Fruit fly (Drosophila melanogaster) whole organism, embryonic: Measurements from ENCODE around the gene Vm26Ac.

Source experiments
- C15 ChIP-seq: fragments of 200-800 bp; sonication (Bioruptor generic); IDR thresholded peaks from 3 replicates; pipeline ENCODE4 v1.3.6; 2022; ENCODE audit warnings: missing biosample characterization, missing genetic modification characterization
- CG10147 ChIP-seq: fragments of 200-800 bp; sonication (Bioruptor generic); optimal IDR thresholded peaks from 2 replicates; lab custom pipeline; 2019; ENCODE audit warnings: missing biosample characterization, mild to moderate bottlenecking, missing genetic modification characterization, moderate library complexity
- CG10366 ChIP-seq: fragments of 200-800 bp; sonication (Bioruptor generic); IDR thresholded peaks from 2 replicates; pipeline ENCODE4 v1.3.6; 2022; ENCODE audit warnings: missing biosample characterization, missing genetic modification characterization
- CG11456 ChIP-seq: fragments of 200-800 bp; sonication (Bioruptor generic); IDR thresholded peaks from 3 replicates; pipeline ENCODE4 v1.3.6; 2022; ENCODE audit warnings: missing biosample characterization, missing genetic modification characterization
- CG12942 ChIP-seq: fragments of 200-800 bp; sonication (Bioruptor generic); optimal IDR thresholded peaks from 3 replicates; lab custom pipeline; 2016; ENCODE audit warnings: missing biosample characterization, missing genetic modification characterization
- CG13296 ChIP-seq: fragments of 200-800 bp; sonication (Bioruptor generic); optimal IDR thresholded peaks from 3 replicates; lab custom pipeline; 2018; ENCODE audit warnings: missing biosample characterization, mild to moderate bottlenecking, missing genetic modification characterization
- CG15269 ChIP-seq: fragments of 200-800 bp; sonication (Bioruptor generic); optimal IDR thresholded peaks from 2 replicates; lab custom pipeline; 2018; ENCODE audit warnings: missing biosample characterization, mild to moderate bottlenecking, missing genetic modification characterization, moderate library complexity
- CG15601 ChIP-seq: fragments of 200-800 bp; sonication (Bioruptor generic); optimal IDR thresholded peaks from 3 replicates; lab custom pipeline; 2019; ENCODE audit warnings: missing biosample characterization, mild to moderate bottlenecking, missing genetic modification characterization, moderate library complexity
- CG17359 ChIP-seq: fragments of 200-800 bp; sonication (Bioruptor generic); optimal IDR thresholded peaks from 3 replicates; lab custom pipeline; 2018; ENCODE audit warnings: missing biosample characterization, mild to moderate bottlenecking, missing genetic modification characterization, moderate library complexity
- CG17568 ChIP-seq: fragments of 200-800 bp; sonication (Bioruptor generic); optimal IDR thresholded peaks from 2 replicates; lab custom pipeline; 2018; ENCODE audit warnings: missing biosample characterization, mild to moderate bottlenecking, missing genetic modification characterization, moderate library complexity
- CG1832 ChIP-seq: fragments of 200-800 bp; sonication (Bioruptor generic); optimal IDR thresholded peaks from 2 replicates; lab custom pipeline; 2017; ENCODE audit warnings: missing biosample characterization, mild to moderate bottlenecking, missing genetic modification characterization, inconsistent platforms
- CG2129 ChIP-seq: fragments of 200-800 bp; sonication (Bioruptor generic); IDR thresholded peaks from 2 replicates; pipeline ENCODE4 v1.3.6; 2022; ENCODE audit warnings: missing biosample characterization, missing genetic modification characterization; ENCODE audit not compliant: partially characterized antibody
- CG2199 ChIP-seq: fragments of 200-800 bp; sonication (Bioruptor generic); IDR thresholded peaks from 3 replicates; pipeline ENCODE4 v1.3.6; 2022; ENCODE audit warnings: missing biosample characterization, missing genetic modification characterization
- CG3065 ChIP-seq: fragments of 200-800 bp; sonication (Bioruptor generic); optimal IDR thresholded peaks from 2 replicates; lab custom pipeline; 2016; ENCODE audit warnings: missing biosample characterization, missing genetic modification characterization
- CG3726 ChIP-seq: fragments of 200-800 bp; sonication (Bioruptor generic); IDR thresholded peaks from 3 replicates; pipeline ENCODE4, ENCODE4 v1.3.6; 2022; ENCODE audit warnings: missing biosample characterization, missing genetic modification characterization
- CG4404 ChIP-seq: fragments of 200-800 bp; sonication (Bioruptor generic); IDR thresholded peaks from 2 replicates; pipeline ENCODE4 v1.3.6; 2022; ENCODE audit warnings: missing biosample characterization, missing genetic modification characterization
- CG4730 ChIP-seq: fragments of 200-800 bp; sonication (Bioruptor generic); IDR thresholded peaks from 2 replicates; pipeline ENCODE4 v1.3.6; 2022; ENCODE audit warnings: missing biosample characterization, missing genetic modification characterization
- CG5245 ChIP-seq: fragments of 200-800 bp; sonication (Bioruptor generic); optimal IDR thresholded peaks from 3 replicates; lab custom pipeline; 2016; ENCODE audit warnings: missing biosample characterization, missing genetic modification characterization
- CG6854 ChIP-seq: fragments of 200-800 bp; sonication (Bioruptor generic); optimal IDR thresholded peaks from 3 replicates; lab custom pipeline; 2017; ENCODE audit warnings: missing biosample characterization, mild to moderate bottlenecking, missing genetic modification characterization
- CG7963 ChIP-seq: fragments of 200-800 bp; sonication (Bioruptor generic); IDR thresholded peaks from 3 replicates; pipeline ENCODE4 v1.3.6; 2022; ENCODE audit warnings: missing biosample characterization, missing genetic modification characterization; ENCODE audit not compliant: partially characterized antibody
- CG8924 ChIP-seq: fragments of 200-800 bp; optimal IDR thresholded peaks from 3 replicates; lab custom pipeline; 2019; ENCODE audit warnings: missing biosample characterization, mild to moderate bottlenecking, missing genetic modification characterization, moderate library complexity
- CG9437 ChIP-seq: fragments of 200-800 bp; sonication (Bioruptor generic); optimal IDR thresholded peaks from 2 replicates; lab custom pipeline; 2018; ENCODE audit warnings: missing biosample characterization, mild to moderate bottlenecking, missing genetic modification characterization
- D ChIP-seq, 2 experiments: fragments of 200-800 bp in 1 of 2; fragments of >200 bp in 1 of 2; sonication (Bioruptor generic) in 1 of 2; optimal IDR thresholded peaks; 2 replicates in 1 of 2; 3 replicates in 1 of 2; lab custom pipeline; 2017; ENCODE audit warnings: mild to moderate bottlenecking in 1 of 2, missing biosample characterization in 1 of 2, missing genetic modification characterization in 1 of 2, missing genetic modification reagents in 1 of 2
- D19B ChIP-seq: fragments of 200-800 bp; sonication (Bioruptor generic); optimal IDR thresholded peaks from 2 replicates; lab custom pipeline; 2017; ENCODE audit warnings: missing biosample characterization, mild to moderate bottlenecking, missing genetic modification characterization
- Fer2 ChIP-seq: fragments of 200-800 bp; sonication (Bioruptor generic); optimal IDR thresholded peaks from 2 replicates; lab custom pipeline; 2018; ENCODE audit warnings: missing biosample characterization, mild to moderate bottlenecking, missing genetic modification characterization, moderate library complexity
- Gug ChIP-seq: fragments of 200-800 bp; sonication (Bioruptor generic); IDR thresholded peaks from 4 replicates; pipeline ENCODE4 v1.3.6; 2022; ENCODE audit warnings: missing biosample characterization, missing genetic modification characterization
- H2.0 ChIP-seq: fragments of 200-800 bp; sonication (Bioruptor generic); IDR thresholded peaks from 2 replicates; pipeline ENCODE4 v1.3.6; 2022; ENCODE audit warnings: missing biosample characterization, missing genetic modification characterization
- HLHmδ ChIP-seq: fragments of 200-800 bp; sonication (Bioruptor generic); optimal IDR thresholded peaks from 2 replicates; lab custom pipeline; 2018; ENCODE audit warnings: missing biosample characterization, mild to moderate bottlenecking, missing genetic modification characterization, moderate library complexity
- Hey ChIP-seq: fragments of 200-800 bp; sonication (Bioruptor generic); optimal IDR thresholded peaks from 3 replicates; lab custom pipeline; 2018; ENCODE audit warnings: missing biosample characterization, mild to moderate bottlenecking, missing genetic modification characterization
- MBD-R2 ChIP-seq: fragments of 200-800 bp; sonication (Bioruptor generic); IDR thresholded peaks from 2 replicates; pipeline ENCODE4 v1.3.6; 2022; ENCODE audit warnings: missing biosample characterization, missing genetic modification characterization
- Opbp ChIP-seq: fragments of 200-800 bp; sonication (Bioruptor generic); IDR thresholded peaks from 3 replicates; pipeline ENCODE4 v1.3.6; 2022; ENCODE audit warnings: missing biosample characterization, missing genetic modification characterization; ENCODE audit not compliant: partially characterized antibody
- Optix ChIP-seq: fragments of 200-800 bp; sonication (Bioruptor generic); IDR thresholded peaks from 3 replicates; pipeline ENCODE4 v1.3.6; 2022; ENCODE audit warnings: missing biosample characterization, missing genetic modification characterization
- Sox102F ChIP-seq: fragments of 200-800 bp; sonication (Bioruptor generic); optimal IDR thresholded peaks from 2 replicates; lab custom pipeline; 2018; ENCODE audit warnings: missing biosample characterization, mild to moderate bottlenecking, missing genetic modification characterization, moderate library complexity
- Ssrp ChIP-seq: fragments of 200-800 bp; sonication (Bioruptor generic); optimal IDR thresholded peaks from 2 replicates; lab custom pipeline; 2018; ENCODE audit warnings: missing biosample characterization, mild to moderate bottlenecking, missing genetic modification characterization, moderate library complexity
- Trl ChIP-seq, 3 experiments: fragments of >200 bp in 2 of 3; fragments of 200-800 bp in 1 of 3; sonication (Bioruptor generic) in 1 of 3; optimal IDR thresholded peaks; 2 replicates in 1 of 3; 3 replicates in 2 of 3; lab custom pipeline; 2016 to 2017; ENCODE audit warnings: missing biosample characterization in 1 of 3, missing genetic modification characterization in 1 of 3
- ab ChIP-seq: fragments of 200-800 bp; sonication (Bioruptor generic); optimal IDR thresholded peaks from 2 replicates; lab custom pipeline; 2016; ENCODE audit warnings: missing biosample characterization, missing genetic modification characterization
- bab2 ChIP-seq: fragments of 200-800 bp; sonication (Bioruptor generic); optimal IDR thresholded peaks from 2 replicates; lab custom pipeline; 2016; ENCODE audit warnings: missing biosample characterization, missing genetic modification characterization
- dati ChIP-seq: fragments of 200-800 bp; sonication (Bioruptor generic); IDR thresholded peaks from 2 replicates; pipeline ENCODE4 v1.3.6; 2022; ENCODE audit warnings: missing biosample characterization, missing genetic modification characterization
- dysf ChIP-seq: fragments of 200-800 bp; sonication (Bioruptor generic); IDR thresholded peaks from 3 replicates; pipeline ENCODE4 v1.3.6; 2022; ENCODE audit warnings: missing biosample characterization, missing genetic modification characterization
- eve ChIP-seq, 2 experiments: fragments of >200 bp; optimal IDR thresholded peaks; 2 replicates each; lab custom pipeline; 2017; ENCODE audit warnings: missing biosample characterization in 2 of 2, missing genetic modification characterization in 2 of 2
- fd3F ChIP-seq: fragments of 200-800 bp; sonication (Bioruptor generic); optimal IDR thresholded peaks from 2 replicates; lab custom pipeline; 2018; ENCODE audit warnings: missing biosample characterization, mild to moderate bottlenecking, missing genetic modification characterization, moderate library complexity
- fu2 ChIP-seq: fragments of 200-800 bp; sonication (Bioruptor generic); optimal IDR thresholded peaks from 2 replicates; lab custom pipeline; 2016; ENCODE audit warnings: missing biosample characterization, missing genetic modification characterization
- gro ChIP-seq: fragments of 200-800 bp; sonication (Bioruptor generic); optimal IDR thresholded peaks from 2 replicates; lab custom pipeline; 2016; ENCODE audit warnings: missing biosample characterization, missing genetic modification characterization
- prd ChIP-seq, 3 experiments: fragments of >200 bp in 2 of 3; fragments of 200-800 bp in 1 of 3; sonication (Bioruptor generic) in 1 of 3; optimal IDR thresholded peaks in 2 of 3; IDR thresholded peaks in 1 of 3; 2 replicates in 2 of 3; 3 replicates in 1 of 3; pipeline versions ENCODE4 v1.3.6 to Lab custom; 2017 to 2022; ENCODE audit warnings: missing biosample characterization in 1 of 3, missing genetic modification characterization in 1 of 3
- run ChIP-seq: fragments of 200-800 bp; sonication (Bioruptor generic); optimal IDR thresholded peaks from 3 replicates; lab custom pipeline; 2018; ENCODE audit warnings: missing biosample characterization, mild to moderate bottlenecking, missing genetic modification characterization
- seq ChIP-seq: fragments of 200-800 bp; sonication (Bioruptor generic); IDR thresholded peaks from 2 replicates; pipeline ENCODE4 v1.3.6; 2022; ENCODE audit warnings: missing biosample characterization, missing genetic modification characterization
- so ChIP-seq: fragments of 200-800 bp; sonication (Bioruptor generic); IDR thresholded peaks from 3 replicates; pipeline ENCODE4 v1.3.6; 2022; ENCODE audit warnings: missing biosample characterization, missing genetic modification characterization
- tup ChIP-seq: fragments of 200-800 bp; sonication (Bioruptor generic); optimal IDR thresholded peaks from 2 replicates; lab custom pipeline; 2016; ENCODE audit warnings: missing biosample characterization, mild to moderate bottlenecking, missing genetic modification characterization, moderate library complexity

Gene Vm26Ac

dm6 chr2L:5979957-5980861, 21.8 kb upstream of the Vm26Ac start (continued):
- TF ChIP-seq CG2129 (GFP tag; lab: Robert Waterston, UW) (no peak), CG11456 (no peak), CG2199 (no peak), CG7963 (GFP tag; lab: Robert Waterston, UW) (no peak), seq (GFP tag; lab: Robert Waterston, UW) (no peak), C15 (GFP tag; lab: Robert Waterston, UW) (no peak), so (GFP tag; lab: Robert Waterston, UW) (no peak), Trl (optimal IDR thresholded peaks at IDR 0.05; lab: Kevin White, UChicago) (peak; percentile 97 to 98), Trl (GFP tag; optimal IDR thresholded peaks at IDR 0.05; lab: Kevin White, UChicago) (peak; percentile 62), CG5245 (no peak), CG8924 (tag; lab: Kevin White, UChicago) (peak; percentile 23), fu2 (GFP tag; lab: Kevin White, UChicago) (no peak), CG3726 (GFP tag; lab: Robert Waterston, UW) (no peak), CG15601 (tag; lab: Kevin White, UChicago) (peak; percentile 40), Opbp (GFP tag; lab: Robert Waterston, UW) (no peak), fd3F (GFP tag; lab: Kevin White, UChicago) (no peak), MBD-R2 (GFP tag; lab: Robert Waterston, UW) (no peak), dysf (GFP tag; lab: Robert Waterston, UW) (no peak), gro (GFP tag; lab: Kevin White, UChicago) (no peak), bab2 (GFP tag; lab: Kevin White, UChicago) (no peak), CG4730 (GFP tag; lab: Robert Waterston, UW) (no peak), Optix (GFP tag; lab: Robert Waterston, UW) (no peak), CG10147 (GFP tag; lab: Kevin White, UChicago) (peak; percentile 26), Ssrp (tag; lab: Kevin White, UChicago) (no peak), CG3065 (no peak), Gug (GFP tag; lab: Robert Waterston, UW) (no peak), CG15269 (tag; lab: Kevin White, UChicago) (peak; percentile 4), prd (optimal IDR thresholded peaks at IDR 0.05; lab: Kevin White, UChicago) (no peak), prd (GFP tag; IDR thresholded peaks at IDR 0.05; lab: Robert Waterston, UW) (no peak), run (no peak), HLHmδ (GFP tag; lab: Kevin White, UChicago) (peak; percentile 83), H2.0 (no peak), dati (GFP tag; lab: Robert Waterston, UW) (no peak), tup (GFP tag; lab: Kevin White, UChicago) (no peak), CG12942 (no peak), CG10366 (GFP tag; lab: Robert Waterston, UW) (no peak), D (optimal IDR thresholded peaks at IDR 0.05; lab: Kevin White, UChicago) (no peak), D (GFP tag; optimal IDR thresholded peaks at IDR 0.05; lab: Kevin White, UChicago) (no peak), Sox102F (no peak), CG1832 (peak; percentile 92), Hey (tag; lab: Kevin White, UChicago) (no peak), D19B (GFP tag; lab: Kevin White, UChicago) (no peak), CG4404 (GFP tag; lab: Robert Waterston, UW) (no peak), eve (GFP tag; optimal IDR thresholded peaks at IDR 0.05; lab: Kevin White, UChicago) (no peak), CG17568 (GFP tag; lab: Kevin White, UChicago) (no peak), Fer2 (tag; lab: Kevin White, UChicago) (no peak), CG6854 (GFP tag; lab: Kevin White, UChicago) (peak; percentile 65), CG13296 (GFP tag; lab: Kevin White, UChicago) (peak; percentile 53), CG9437 (GFP tag; lab: Kevin White, UChicago) (no peak), CG17359 (tag; lab: Kevin White, UChicago) (peak; percentile 44), ab (GFP tag; lab: Kevin White, UChicago) (no peak)
